Worm (Caenorhabditis elegans): ENCODE measurements around the gene C17C3.6.

Gene C17C3.6

ce11 chrII:5549746-5550145, at the start of gene C17C3.6:
TSS of gene C17C3.6 (plus strand) at chrII:5550046.
- TF ChIP-seq B0310.2 (tag; optimal IDR thresholded peaks at IDR 0.05) (no peak), sea-1 (GFP tag; conservative IDR thresholded peaks at IDR 0.05) (no peak), hnd-1 (tag; optimal IDR thresholded peaks at IDR 0.05) (no peak), hmbx-1 (tag; optimal IDR thresholded peaks at IDR 0.05) (no peak), ceh-36 (tag; optimal IDR thresholded peaks at IDR 0.05) (no peak), tbx-37 (GFP tag; conservative IDR thresholded peaks at IDR 0.05) (no peak)

- TF ChIP-seq flt-1 (GFP tag; IDR thresholded peaks at IDR 0.05) (no peak), tra-4 (tag; optimal IDR thresholded peaks at IDR 0.05) (no peak), tbx-37 (GFP tag; conservative IDR thresholded peaks at IDR 0.05) (no peak), sea-1 (GFP tag; conservative IDR thresholded peaks at IDR 0.05) (no peak), aly-1 (tag; optimal IDR thresholded peaks at IDR 0.05) (no peak), hmbx-1 (tag; optimal IDR thresholded peaks at IDR 0.05) (no peak), tbx-11 (GFP tag; IDR thresholded peaks at IDR 0.05) (no peak), ets-7 (tag; optimal IDR thresholded peaks at IDR 0.05) (no peak), B0310.2 (tag; optimal IDR thresholded peaks at IDR 0.05) (no peak), F13C5.2 (tag; optimal IDR thresholded peaks at IDR 0.05) (no peak)
Measured at ce11 chrII:5500470-5500869, 49.4 kb upstream of the C17C3.6 start, which contains the start of gene fzy-1. TSS of gene fzy-1 (plus strand) at chrII:5500770.

ce11 chrII:5500986-5501657, 48.7 kb upstream of the C17C3.6 start, which contains the start of gene F12A10.8:
TSS of gene F12A10.8 (minus strand) at chrII:5501064.
- TF ChIP-seq ceh-13 (GFP tag; optimal IDR thresholded peaks at IDR 0.05) (no peak), B0310.2 (tag; optimal IDR thresholded peaks at IDR 0.05) (no peak), tra-4 (tag; optimal IDR thresholded peaks at IDR 0.05) (no peak), pes-1 (GFP tag; IDR thresholded peaks at IDR 0.05) (no peak), ceh-36 (tag; optimal IDR thresholded peaks at IDR 0.05) (no peak), ets-7 (tag; optimal IDR thresholded peaks at IDR 0.05) (no peak), hmg-4 (GFP tag; optimal IDR thresholded peaks at IDR 0.05) (no peak)

ce11 chrII:5503760-5504159, 46.1 kb upstream of the C17C3.6 start, which contains the start of gene cyp-44A1:
TSS of gene cyp-44A1 (plus strand) at chrII:5504044.
- no peak for TF ChIP-seq ceh-13 (GFP tag; optimal IDR thresholded peaks at IDR 0.05)
- TF ChIP-seq tbx-11 (GFP tag; IDR thresholded peaks at IDR 0.05): no peak
- TF ChIP-seq ceh-36 (tag; optimal IDR thresholded peaks at IDR 0.05): no peak
- no peak for TF ChIP-seq B0310.2 (tag; optimal IDR thresholded peaks at IDR 0.05)
- TF ChIP-seq ama-1 (optimal IDR thresholded peaks at IDR 0.05): no peak
- TF ChIP-seq tra-4 (tag; optimal IDR thresholded peaks at IDR 0.05): no peak
- TF ChIP-seq hmg-4 (GFP tag; optimal IDR thresholded peaks at IDR 0.05): no peak
- TF ChIP-seq scrt-1 (GFP tag; IDR thresholded peaks at IDR 0.05): no peak
- TF ChIP-seq hmbx-1 (tag; optimal IDR thresholded peaks at IDR 0.05): no peak
- no peak for TF ChIP-seq hnd-1 (tag; optimal IDR thresholded peaks at IDR 0.05)
- TF ChIP-seq F13C5.2 (tag; optimal IDR thresholded peaks at IDR 0.05): no peak
- no peak for TF ChIP-seq flt-1 (GFP tag; IDR thresholded peaks at IDR 0.05)
- TF ChIP-seq pes-1 (GFP tag; IDR thresholded peaks at IDR 0.05): no peak

ce11 chrII:5505820-5506287, 44.0 kb upstream of the C17C3.6 start, which contains the start of gene npp-24:
TSS of gene npp-24 (plus strand) at chrII:5505870.
- no peak for TF ChIP-seq aly-1 (tag; optimal IDR thresholded peaks at IDR 0.05)
- TF ChIP-seq hmg-4 (GFP tag; optimal IDR thresholded peaks at IDR 0.05): no peak
- TF ChIP-seq F13C5.2 (tag; optimal IDR thresholded peaks at IDR 0.05): no peak
- no peak for TF ChIP-seq tbx-37 (GFP tag; conservative IDR thresholded peaks at IDR 0.05)
- TF ChIP-seq pes-1 (GFP tag; IDR thresholded peaks at IDR 0.05): no peak
- TF ChIP-seq ets-7 (tag; optimal IDR thresholded peaks at IDR 0.05): no peak
- no peak for TF ChIP-seq sea-1 (GFP tag; conservative IDR thresholded peaks at IDR 0.05)
- TF ChIP-seq hmbx-1 (tag; optimal IDR thresholded peaks at IDR 0.05): no peak
- TF ChIP-seq B0310.2 (tag; optimal IDR thresholded peaks at IDR 0.05): no peak
- TF ChIP-seq flt-1 (GFP tag; IDR thresholded peaks at IDR 0.05): no peak
- no peak for TF ChIP-seq tra-4 (tag; optimal IDR thresholded peaks at IDR 0.05)
- TF ChIP-seq ama-1 (optimal IDR thresholded peaks at IDR 0.05): no peak
- no peak for TF ChIP-seq hnd-1 (tag; optimal IDR thresholded peaks at IDR 0.05)
- no peak for TF ChIP-seq ceh-36 (tag; optimal IDR thresholded peaks at IDR 0.05)
- TF ChIP-seq tbx-11 (GFP tag; IDR thresholded peaks at IDR 0.05): no peak
- no peak for TF ChIP-seq ceh-13 (GFP tag; optimal IDR thresholded peaks at IDR 0.05)
- no peak for TF ChIP-seq scrt-1 (GFP tag; IDR thresholded peaks at IDR 0.05)

ce11 chrII:5511417-5512353, 38.2 kb upstream of the C17C3.6 start:
- TF ChIP-seq hmbx-1 (tag; optimal IDR thresholded peaks at IDR 0.05) (no peak), F13C5.2 (tag; optimal IDR thresholded peaks at IDR 0.05) (no peak), pes-1 (GFP tag; IDR thresholded peaks at IDR 0.05) (no peak), tra-4 (tag; optimal IDR thresholded peaks at IDR 0.05) (no peak), ceh-36 (tag; optimal IDR thresholded peaks at IDR 0.05) (no peak), ets-7 (tag; optimal IDR thresholded peaks at IDR 0.05) (no peak), hmg-4 (GFP tag; optimal IDR thresholded peaks at IDR 0.05) (no peak), aly-1 (tag; optimal IDR thresholded peaks at IDR 0.05) (no peak), tbx-37 (GFP tag; conservative IDR thresholded peaks at IDR 0.05) (no peak), tbx-11 (GFP tag; IDR thresholded peaks at IDR 0.05) (no peak), ama-1 (optimal IDR thresholded peaks at IDR 0.05) (no peak)

Measured in whole organism, early embryonic.